Worm (Caenorhabditis elegans) whole organism, midembryonic: Measurements from ENCODE around the gene aat-8.

Source experiments
- cog-1 ChIP-seq: sonication (generic microtip); optimal IDR thresholded peaks from 2 replicates; lab custom pipeline; 2016; ENCODE audit warnings: missing genetic modification characterization, missing compliant biosample characterization
- flt-1 ChIP-seq: fragments of 200-800 bp; sonication (Bioruptor generic); IDR thresholded peaks from 2 replicates; pipeline ENCODE4 v1.3.6; 2022; ENCODE audit warnings: missing genetic modification characterization, missing compliant biosample characterization
- klf-2 ChIP-seq: fragments of 200-800 bp; sonication (Bioruptor generic); conservative IDR thresholded peaks from 2 replicates; pipeline ENCODE4 v1.3.6; 2022; ENCODE audit warnings: missing genetic modification reagents, missing genetic modification characterization, missing compliant biosample characterization
- med-1 ChIP-seq: sonication (generic microtip); optimal IDR thresholded peaks from 2 replicates; lab custom pipeline; 2017; ENCODE audit warnings: missing genetic modification characterization, mild to moderate bottlenecking, missing compliant biosample characterization, antibody characterized with exemption, missing genetic modification reagents; ENCODE audit not compliant: insufficient read depth
- ref-1 ChIP-seq: fragments of 200-800 bp; sonication (Bioruptor generic); conservative IDR thresholded peaks from 2 replicates; pipeline ENCODE4 v1.3.6; 2022; ENCODE audit warnings: missing genetic modification reagents, missing genetic modification characterization, missing compliant biosample characterization
- ztf-23 ChIP-seq: fragments of 200-800 bp; sonication (Bioruptor generic); IDR thresholded peaks from 2 replicates; pipeline ENCODE4 v1.3.6; 2022; ENCODE audit warnings: missing genetic modification reagents, missing genetic modification characterization, missing compliant biosample characterization
- ztf-29 ChIP-seq: fragments of 200-800 bp; sonication (Bioruptor generic); IDR thresholded peaks from 2 replicates; pipeline ENCODE4 v1.3.6; 2022; ENCODE audit warnings: missing genetic modification reagents, missing genetic modification characterization, missing compliant biosample characterization

DNA sequence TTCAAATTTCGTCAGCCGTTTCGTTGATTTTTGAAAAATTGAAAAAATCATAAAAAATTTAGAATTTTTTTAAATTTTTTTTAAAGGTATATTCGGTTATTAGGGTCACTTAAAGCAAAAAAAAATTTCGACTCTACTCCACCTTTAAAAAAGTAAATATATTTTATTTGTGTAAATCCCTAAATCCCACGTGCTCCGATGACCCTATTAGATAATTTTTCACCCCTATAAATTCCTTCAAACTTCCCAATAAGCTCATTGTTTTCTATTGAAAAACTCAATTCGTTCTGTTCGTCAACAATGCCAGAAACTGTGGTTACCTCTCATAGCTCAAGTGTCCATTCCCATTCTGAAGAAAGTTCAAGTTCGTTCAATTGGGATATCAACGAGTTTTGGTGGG, 47.8 kb upstream of the aat-8 start, which contains the start of gene F56D6.20:
- TF ChIP-seq med-1 (GFP tag; lab: Kevin White, UChicago), result no peak
- no peak for TF ChIP-seq ztf-23 (GFP tag; lab: Robert Waterston, UW)
- TF ChIP-seq cog-1 (tag; lab: Kevin White, UChicago), result no peak
- no peak for TF ChIP-seq klf-2 (GFP tag; lab: Robert Waterston, UW)
- no peak for TF ChIP-seq ref-1 (GFP tag; lab: Robert Waterston, UW)
- no peak for TF ChIP-seq flt-1 (GFP tag; lab: Robert Waterston, UW)
- no peak for TF ChIP-seq ztf-29
